Worm (Caenorhabditis elegans): ENCODE results near the gene F58E6.4.
A peak's percentile ranks its signal among the peaks of the same experiment; 100 is the strongest.

The F58E6.4 gene

DNA sequence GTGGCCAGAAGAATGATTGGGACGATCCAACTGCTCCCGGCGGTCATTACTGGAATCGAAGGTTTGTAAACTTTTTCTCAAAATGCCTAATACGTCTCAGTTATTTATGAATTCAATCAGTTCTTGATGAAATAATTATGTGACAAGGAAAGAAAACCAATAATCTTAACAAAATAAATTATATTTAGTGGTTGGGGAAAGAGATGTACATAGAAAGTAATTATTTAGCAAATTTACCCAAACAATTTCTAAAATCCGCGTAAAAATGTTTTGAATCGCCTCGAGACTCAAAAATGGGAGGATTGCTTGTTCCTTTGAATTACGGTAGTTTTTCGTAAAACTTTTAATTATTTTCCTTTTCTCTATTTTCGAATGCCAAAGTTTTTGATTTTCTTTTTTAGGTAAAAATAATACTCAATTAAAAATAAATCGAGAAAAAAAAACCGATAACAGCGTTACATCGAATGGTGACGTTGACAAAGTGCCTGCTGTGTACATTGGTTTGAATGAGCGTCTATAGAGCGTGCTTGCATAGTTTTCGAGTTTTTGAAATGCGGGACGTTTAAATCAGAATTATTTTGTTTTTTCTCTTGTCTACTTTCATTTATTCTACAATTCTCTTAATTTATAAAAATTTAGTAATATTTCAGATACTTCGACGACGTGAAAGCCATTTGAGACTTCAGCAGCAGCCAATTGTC, 20.6 kb downstream of the F58E6.4 start, which contains the start of the genes aagr-3 and drap-1:
aagr-3 (minus strand) TSS at position 51 of the 701 bp plus-strand sequence.
drap-1 (plus strand) TSS at position 645 of the 701 bp plus-strand sequence.
- TF ChIP-seq sea-2 (GFP tag; optimal IDR thresholded peaks at IDR 0.05): no peak
- no peak for TF ChIP-seq mml-1 (tag; optimal IDR thresholded peaks at IDR 0.05)
- no peak for TF ChIP-seq zag-1 (tag; optimal IDR thresholded peaks at IDR 0.05)
- TF ChIP-seq daf-12 (tag; optimal IDR thresholded peaks at IDR 0.05): no peak
- TF ChIP-seq egl-27 (tag; optimal IDR thresholded peaks at IDR 0.05): no peak
- no peak for TF ChIP-seq R02D3.7 (tag; optimal IDR thresholded peaks at IDR 0.05)
- TF ChIP-seq nhr-28 (tag; optimal IDR thresholded peaks at IDR 0.05): no peak
- TF ChIP-seq skn-1 (tag; optimal IDR thresholded peaks at IDR 0.05): peak; percentile 61
- no peak for TF ChIP-seq ceh-9 (tag; optimal IDR thresholded peaks at IDR 0.05)
- peak; percentile 68 for TF ChIP-seq elt-2 (tag; optimal IDR thresholded peaks at IDR 0.05)
- TF ChIP-seq egl-5 (tag; optimal IDR thresholded peaks at IDR 0.05): peak; percentile 67
- no peak for TF ChIP-seq fos-1 (tag; optimal IDR thresholded peaks at IDR 0.05)
- no peak for TF ChIP-seq unc-39 (tag; optimal IDR thresholded peaks at IDR 0.05)
- peak; percentile 96 for TF ChIP-seq pha-4 (tag; optimal IDR thresholded peaks at IDR 0.05)
- TF ChIP-seq ama-1 (optimal IDR thresholded peaks at IDR 0.05): peak; percentile 14
- TF ChIP-seq aly-2 (tag; optimal IDR thresholded peaks at IDR 0.05): no peak
- no peak for TF ChIP-seq nhr-12 (tag; optimal IDR thresholded peaks at IDR 0.05)
- no peak for TF ChIP-seq tbx-2 (tag; optimal IDR thresholded peaks at IDR 0.05)
- TF ChIP-seq nhr-237 (tag; optimal IDR thresholded peaks at IDR 0.05): no peak
- no peak for TF ChIP-seq nhr-25 (tag; optimal IDR thresholded peaks at IDR 0.05)
- peak; percentile 44 for TF ChIP-seq snpc-4 (tag; optimal IDR thresholded peaks at IDR 0.05)
- TF ChIP-seq mdl-1 (tag; optimal IDR thresholded peaks at IDR 0.05): no peak
- TF ChIP-seq nhr-11 (tag; optimal IDR thresholded peaks at IDR 0.05): no peak
- no peak for TF ChIP-seq eor-1 (tag; optimal IDR thresholded peaks at IDR 0.05)
- TF ChIP-seq nhr-67 (tag; optimal IDR thresholded peaks at IDR 0.05): no peak
- TF ChIP-seq ztf-11 (tag; optimal IDR thresholded peaks at IDR 0.05): no peak
- peak; percentile 88 for TF ChIP-seq nfya-1 (tag; optimal IDR thresholded peaks at IDR 0.05; ENCODE audit: insufficient read depth)
- TF ChIP-seq nhr-43 (tag; optimal IDR thresholded peaks at IDR 0.05; ENCODE audit: poor library complexity, severe bottlenecking): no peak
- TF ChIP-seq fkh-2 (tag; optimal IDR thresholded peaks at IDR 0.05): no peak
- TF ChIP-seq nhr-23 (tag; optimal IDR thresholded peaks at IDR 0.05): peak; percentile 55
- no peak for TF ChIP-seq ceh-16 (tag; optimal IDR thresholded peaks at IDR 0.05)
- TF ChIP-seq hmg-11 (tag; optimal IDR thresholded peaks at IDR 0.05): no peak
- TF ChIP-seq elt-3 (tag; optimal IDR thresholded peaks at IDR 0.05): no peak
- TF ChIP-seq pqm-1 (tag; optimal IDR thresholded peaks at IDR 0.05): peak; percentile 63
- peak; percentile 81 for TF ChIP-seq lin-39 (tag; optimal IDR thresholded peaks at IDR 0.05)
- TF ChIP-seq lin-15B (tag; optimal IDR thresholded peaks at IDR 0.05): peak; percentile 71
- no peak for TF ChIP-seq ceh-28 (tag; optimal IDR thresholded peaks at IDR 0.05)
- no peak for TF ChIP-seq lsy-12 (tag; optimal IDR thresholded peaks at IDR 0.05)
- TF ChIP-seq fkh-10 (GFP tag; optimal IDR thresholded peaks at IDR 0.05): no peak
- TF ChIP-seq ZK546.5 (tag; optimal IDR thresholded peaks at IDR 0.05): no peak

DNA sequence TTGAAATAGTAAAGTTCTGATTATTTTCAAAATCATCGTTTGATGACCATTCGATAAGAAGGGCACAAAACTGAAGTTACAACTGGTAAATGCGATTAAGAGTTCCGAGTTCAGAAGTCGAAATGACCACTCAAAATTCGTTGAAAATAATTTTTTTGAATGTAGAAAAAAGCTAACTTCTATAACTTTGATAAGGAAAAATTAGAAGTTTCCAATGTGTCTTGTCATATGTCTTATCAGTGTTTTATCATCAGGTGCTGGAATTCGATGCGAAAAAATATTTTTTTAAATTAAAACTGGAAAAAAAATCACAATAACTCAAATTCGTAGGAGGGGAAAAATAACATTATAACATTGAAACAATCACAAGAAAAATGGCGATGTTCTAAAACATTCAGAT, 24.5 kb downstream of the F58E6.4 start:
- TF ChIP-seq R02D3.7 (tag; optimal IDR thresholded peaks at IDR 0.05): no peak
- TF ChIP-seq jun-1 (tag; optimal IDR thresholded peaks at IDR 0.05): no peak
- no peak for TF ChIP-seq sea-2 (GFP tag; optimal IDR thresholded peaks at IDR 0.05)
- TF ChIP-seq nhr-28 (tag; optimal IDR thresholded peaks at IDR 0.05): no peak
- no peak for TF ChIP-seq nhr-76 (tag; optimal IDR thresholded peaks at IDR 0.05)
- no peak for TF ChIP-seq daf-12 (tag; optimal IDR thresholded peaks at IDR 0.05)
- TF ChIP-seq skn-1 (tag; optimal IDR thresholded peaks at IDR 0.05): no peak
- TF ChIP-seq unc-39 (tag; optimal IDR thresholded peaks at IDR 0.05): no peak
- no peak for TF ChIP-seq egl-5 (tag; optimal IDR thresholded peaks at IDR 0.05)
- no peak for TF ChIP-seq lin-15B (tag; optimal IDR thresholded peaks at IDR 0.05)
- TF ChIP-seq ztf-4 (tag; optimal IDR thresholded peaks at IDR 0.05): no peak
- TF ChIP-seq ZK546.5 (tag; optimal IDR thresholded peaks at IDR 0.05): no peak
- peak; percentile 7 for TF ChIP-seq pqm-1 (tag; optimal IDR thresholded peaks at IDR 0.05)
- peak; percentile 66 for TF ChIP-seq elt-2 (tag; optimal IDR thresholded peaks at IDR 0.05)
- TF ChIP-seq eor-1 (tag; optimal IDR thresholded peaks at IDR 0.05): no peak
- no peak for TF ChIP-seq nhr-43 (tag; optimal IDR thresholded peaks at IDR 0.05; ENCODE audit: poor library complexity, severe bottlenecking)
- TF ChIP-seq tbx-2 (tag; optimal IDR thresholded peaks at IDR 0.05): no peak
- TF ChIP-seq egl-27 (tag; optimal IDR thresholded peaks at IDR 0.05): no peak
- TF ChIP-seq unc-62 (GFP tag; optimal IDR thresholded peaks at IDR 0.05): no peak
- no peak for TF ChIP-seq mml-1 (tag; optimal IDR thresholded peaks at IDR 0.05)
- TF ChIP-seq ceh-9 (tag; optimal IDR thresholded peaks at IDR 0.05): no peak
- TF ChIP-seq pha-4 (tag; optimal IDR thresholded peaks at IDR 0.05): peak; percentile 20

Data from whole organism, L3 larva.